Worm (Caenorhabditis elegans) whole organism, young adult: ENCODE measurements around the gene C56A3.6.

ENCODE experiments used
- B0035.1 ChIP-seq: sonication (generic microtip); optimal IDR thresholded peaks from 2 replicates; lab custom pipeline; 2016; ENCODE audit warnings: missing genetic modification characterization, mild to moderate bottlenecking, missing compliant biosample characterization, missing genotype, missing genetic modification reagents
- C06A6.2 ChIP-seq: fragments of 200-800 bp; sonication (Bioruptor generic); conservative IDR thresholded peaks from 2 replicates; pipeline ENCODE4 v1.3.6; 2022; ENCODE audit warnings: missing genetic modification characterization, missing compliant biosample characterization
- F10E7.11 ChIP-seq: sonication (generic microtip); optimal IDR thresholded peaks from 2 replicates; lab custom pipeline; 2017; ENCODE audit warnings: mild to moderate bottlenecking, missing genetic modification characterization, moderate library complexity, missing compliant biosample characterization
- F23B12.7 ChIP-seq: sonication (generic microtip); optimal IDR thresholded peaks from 2 replicates; lab custom pipeline; 2017; ENCODE audit warnings: missing genetic modification characterization, mild to moderate bottlenecking, missing compliant biosample characterization, antibody characterized with exemption, moderate library complexity; ENCODE audit not compliant: insufficient read depth
- F33H1.4 ChIP-seq: fragments of 200-800 bp; sonication (Bioruptor generic); IDR thresholded peaks from 2 replicates; pipeline ENCODE4 v1.3.6; 2022; ENCODE audit warnings: missing genetic modification reagents, missing genetic modification characterization, missing compliant biosample characterization
- F52B5.7 ChIP-seq: sonication (generic microtip); optimal IDR thresholded peaks from 2 replicates; lab custom pipeline; 2016; ENCODE audit warnings: mild to moderate bottlenecking, missing genetic modification characterization, missing compliant biosample characterization
- F55B11.4 ChIP-seq: sonication (generic microtip); optimal IDR thresholded peaks from 2 replicates; lab custom pipeline; 2016; ENCODE audit warnings: missing compliant biosample characterization, missing genetic modification characterization, borderline replicate concordance; ENCODE audit not compliant: insufficient read depth
- K11D2.4 ChIP-seq: fragments of 200-800 bp; sonication (Bioruptor generic); IDR thresholded peaks from 2 replicates; pipeline ENCODE4 v1.3.6; 2022; ENCODE audit warnings: missing genetic modification reagents, missing genetic modification characterization, missing compliant biosample characterization
- T26A5.8 ChIP-seq: sonication (generic microtip); optimal IDR thresholded peaks from 2 replicates; lab custom pipeline; 2016; ENCODE audit warnings: missing genetic modification characterization, missing compliant biosample characterization
- Y53F4B.3 ChIP-seq: fragments of 200-800 bp; sonication (Bioruptor generic); IDR thresholded peaks from 2 replicates; pipeline ENCODE4 v1.3.6; 2022; ENCODE audit warnings: missing genetic modification reagents, missing genetic modification characterization, missing compliant biosample characterization
- Y53G8AR.9 ChIP-seq: fragments of 200-800 bp; sonication (Bioruptor generic); conservative IDR thresholded peaks from 2 replicates; pipeline ENCODE4 v1.3.6; 2022; ENCODE audit warnings: missing genetic modification reagents, missing genetic modification characterization, missing compliant biosample characterization
- aptf-3 ChIP-seq: fragments of 200-800 bp; sonication (Bioruptor generic); IDR thresholded peaks from 2 replicates; pipeline ENCODE4 v1.3.6; 2022; ENCODE audit warnings: missing genetic modification characterization, missing compliant biosample characterization
- attf-3 ChIP-seq: fragments of 200-800 bp; sonication (Bioruptor generic); conservative IDR thresholded peaks from 2 replicates; pipeline ENCODE4 v1.3.6; 2022; ENCODE audit warnings: missing genetic modification reagents, missing genetic modification characterization, missing compliant biosample characterization
- bed-1 ChIP-seq: fragments of 200-800 bp; sonication (Bioruptor generic); IDR thresholded peaks from 2 replicates; pipeline ENCODE4 v1.3.6; 2022; ENCODE audit warnings: missing genetic modification reagents, missing genetic modification characterization, missing compliant biosample characterization
- bed-2 ChIP-seq: fragments of 200-800 bp; sonication (Bioruptor generic); IDR thresholded peaks from 2 replicates; pipeline ENCODE4 v1.3.6; 2022; ENCODE audit warnings: missing genetic modification reagents, missing genetic modification characterization, missing compliant biosample characterization
- cebp-1 ChIP-seq, 2 experiments: fragments of 200-800 bp in 1 of 2; sonication (Bioruptor generic) in 1 of 2; sonication (generic microtip) in 1 of 2; IDR thresholded peaks in 1 of 2; optimal IDR thresholded peaks in 1 of 2; 2 replicates each; pipeline versions ENCODE4 v1.3.6 to Lab custom; 2017 to 2022; ENCODE audit warnings: missing compliant biosample characterization in 2 of 2, missing genetic modification characterization in 2 of 2, mild to moderate bottlenecking in 1 of 2, missing genetic modification reagents in 1 of 2, moderate library complexity in 1 of 2
- ceh-27 ChIP-seq: fragments of 200-800 bp; sonication (Bioruptor generic); optimal IDR thresholded peaks from 2 replicates; lab custom pipeline; 2018; ENCODE audit warnings: mild to moderate bottlenecking, missing genetic modification characterization, moderate library complexity, missing compliant biosample characterization
- ceh-40 ChIP-seq: fragments of 200-800 bp; sonication (Bioruptor generic); IDR thresholded peaks from 2 replicates; pipeline ENCODE4 v1.3.6; 2022; ENCODE audit warnings: missing genetic modification characterization, missing compliant biosample characterization
- ceh-79 ChIP-seq: sonication (generic microtip); optimal IDR thresholded peaks from 2 replicates; lab custom pipeline; 2017; ENCODE audit warnings: mild to moderate bottlenecking, missing genetic modification characterization, missing compliant biosample characterization
- dox-1 ChIP-seq: fragments of 200-800 bp; sonication (Bioruptor generic); IDR thresholded peaks from 2 replicates; pipeline ENCODE4 v1.3.6; 2022; ENCODE audit warnings: missing genetic modification reagents, missing genetic modification characterization, missing compliant biosample characterization
- dpff-1 ChIP-seq: sonication (generic microtip); optimal IDR thresholded peaks from 2 replicates; lab custom pipeline; 2017; ENCODE audit warnings: mild to moderate bottlenecking, missing genetic modification characterization, missing compliant biosample characterization
- egl-44 ChIP-seq: fragments of 200-800 bp; sonication (Bioruptor generic); IDR thresholded peaks from 2 replicates; pipeline ENCODE4 v1.3.6; 2022; ENCODE audit warnings: missing genetic modification reagents, missing genetic modification characterization, missing compliant biosample characterization
- ekl-4 ChIP-seq: fragments of 200-800 bp; sonication (Bioruptor generic); IDR thresholded peaks from 2 replicates; pipeline ENCODE4 v1.3.6; 2022; ENCODE audit warnings: missing genetic modification reagents, missing genetic modification characterization, missing compliant biosample characterization
- hmg-1.2 ChIP-seq: fragments of 200-800 bp; sonication (Bioruptor generic); IDR thresholded peaks from 2 replicates; pipeline ENCODE4 v1.3.6; 2022; ENCODE audit warnings: missing genetic modification reagents, missing genetic modification characterization, missing compliant biosample characterization
- hrde-1 ChIP-seq: sonication (generic microtip); optimal IDR thresholded peaks from 2 replicates; lab custom pipeline; 2016; ENCODE audit warnings: missing genetic modification characterization, mild to moderate bottlenecking, missing compliant biosample characterization, moderate library complexity, missing genotype, missing genetic modification reagents, borderline replicate concordance
- let-607 ChIP-seq, 2 experiments: fragments of 200-800 bp in 1 of 2; sonication (Bioruptor generic) in 1 of 2; sonication (generic microtip) in 1 of 2; optimal IDR thresholded peaks; 2 replicates each; lab custom pipeline; 2016 to 2018; ENCODE audit warnings: mild to moderate bottlenecking in 2 of 2, missing compliant biosample characterization in 2 of 2, missing genetic modification characterization in 2 of 2, moderate library complexity in 2 of 2, missing genotype in 1 of 2
- lin-40 ChIP-seq: sonication (generic microtip); optimal IDR thresholded peaks from 2 replicates; lab custom pipeline; 2016; ENCODE audit warnings: missing genetic modification characterization, mild to moderate bottlenecking, missing compliant biosample characterization, missing genotype, missing genetic modification reagents
- madf-10 ChIP-seq: sonication (generic microtip); optimal IDR thresholded peaks from 2 replicates; lab custom pipeline; 2016; ENCODE audit warnings: mild to moderate bottlenecking, missing genetic modification characterization, missing compliant biosample characterization
- madf-3 ChIP-seq: fragments of 200-800 bp; sonication (Bioruptor generic); IDR thresholded peaks from 2 replicates; pipeline ENCODE4 v1.3.6; 2022; ENCODE audit warnings: missing genetic modification reagents, missing genetic modification characterization, missing compliant biosample characterization
- madf-8 ChIP-seq: fragments of 200-800 bp; sonication (Bioruptor generic); conservative IDR thresholded peaks from 2 replicates; pipeline ENCODE4 v1.3.6; 2022; ENCODE audit warnings: missing genetic modification reagents, missing genetic modification characterization, missing compliant biosample characterization
- mcd-1 ChIP-seq: fragments of 200-800 bp; sonication (Bioruptor generic); IDR thresholded peaks from 2 replicates; pipeline ENCODE4 v1.3.6; 2022; ENCODE audit warnings: missing genetic modification reagents, missing genetic modification characterization, missing compliant biosample characterization
- mel-28 ChIP-seq: sonication (generic microtip); optimal IDR thresholded peaks from 2 replicates; lab custom pipeline; 2016; ENCODE audit warnings: borderline replicate concordance, mild to moderate bottlenecking, missing genetic modification characterization, missing compliant biosample characterization
- nhr-179 ChIP-seq: sonication (generic microtip); optimal IDR thresholded peaks from 2 replicates; lab custom pipeline; 2016; ENCODE audit warnings: mild to moderate bottlenecking, missing genetic modification characterization, missing compliant biosample characterization
- nhr-27 ChIP-seq: fragments of 200-800 bp; sonication (Bioruptor generic); optimal IDR thresholded peaks from 2 replicates; lab custom pipeline; 2018; ENCODE audit warnings: mild to moderate bottlenecking, missing genetic modification characterization, moderate library complexity, missing compliant biosample characterization
- nhr-80 ChIP-seq: sonication (generic microtip); optimal IDR thresholded peaks from 2 replicates; lab custom pipeline; 2016; ENCODE audit warnings: missing genetic modification characterization, missing compliant biosample characterization
- nhr-90 ChIP-seq: sonication (generic microtip); optimal IDR thresholded peaks from 2 replicates; lab custom pipeline; 2016; ENCODE audit warnings: missing genotype, mild to moderate bottlenecking, missing genetic modification characterization, missing compliant biosample characterization
- pbrm-1 ChIP-seq: fragments of 200-800 bp; sonication (Bioruptor generic); IDR thresholded peaks from 2 replicates; pipeline ENCODE4 v1.3.6; 2022; ENCODE audit warnings: missing genetic modification reagents, missing genetic modification characterization, missing compliant biosample characterization
- sdz-38 ChIP-seq: sonication (generic microtip); optimal IDR thresholded peaks from 2 replicates; lab custom pipeline; 2016; ENCODE audit warnings: missing genotype, missing genetic modification characterization, missing compliant biosample characterization
- sea-2 ChIP-seq: fragments of 200-800 bp; sonication (Bioruptor generic); IDR thresholded peaks from 2 replicates; pipeline ENCODE4 v1.3.6; 2022; ENCODE audit warnings: missing genetic modification characterization, missing compliant biosample characterization
- snpc-1.3 ChIP-seq: sonication (generic microtip); optimal IDR thresholded peaks from 2 replicates; lab custom pipeline; 2017; ENCODE audit warnings: missing genetic modification characterization, mild to moderate bottlenecking, missing compliant biosample characterization, antibody characterized with exemption, moderate library complexity, missing genotype, missing genetic modification reagents; ENCODE audit not compliant: insufficient read depth
- snpc-4 ChIP-seq, 5 experiments: fragments of 150-350 bp in 1 of 5; sonication (generic microtip) in 4 of 5; optimal IDR thresholded peaks; 2 replicates each; lab custom pipeline; 2014 to 2018; ENCODE audit warnings: missing genetic modification characterization in 5 of 5, missing biosample characterization in 3 of 5, antibody characterized with exemption in 2 of 5, mild to moderate bottlenecking in 2 of 5, missing compliant biosample characterization in 2 of 5, missing genotype in 2 of 5, moderate library complexity in 2 of 5, missing genetic modification reagents in 1 of 5
- sptf-2 ChIP-seq: fragments of 200-800 bp; sonication (Bioruptor generic); optimal IDR thresholded peaks from 2 replicates; lab custom pipeline; 2018; ENCODE audit warnings: mild to moderate bottlenecking, missing genetic modification characterization, missing compliant biosample characterization
- unc-62 ChIP-seq: fragments of 150-350 bp; optimal IDR thresholded peaks from 2 replicates; lab custom pipeline; 2014; ENCODE audit warnings: missing biosample characterization, missing genetic modification reagents, missing genetic modification characterization
- xnd-1 ChIP-seq: sonication (generic microtip); optimal IDR thresholded peaks from 2 replicates; lab custom pipeline; 2016; ENCODE audit warnings: missing genotype, missing genetic modification reagents, missing genetic modification characterization, missing compliant biosample characterization
- ztf-25 ChIP-seq: fragments of 200-800 bp; sonication (Bioruptor generic); IDR thresholded peaks from 2 replicates; pipeline ENCODE4 v1.3.6; 2022; ENCODE audit warnings: missing genetic modification reagents, missing genetic modification characterization, missing compliant biosample characterization
- ztf-28 ChIP-seq: fragments of 200-800 bp; sonication (Bioruptor generic); IDR thresholded peaks from 2 replicates; pipeline ENCODE4 v1.3.6; 2022; ENCODE audit warnings: missing genetic modification reagents, missing genetic modification characterization, missing compliant biosample characterization
- ztf-3 ChIP-seq: fragments of 200-800 bp; sonication (Bioruptor generic); optimal IDR thresholded peaks from 2 replicates; lab custom pipeline; 2018; ENCODE audit warnings: mild to moderate bottlenecking, missing genetic modification characterization, missing compliant biosample characterization

C56A3.6 gene

DNA sequence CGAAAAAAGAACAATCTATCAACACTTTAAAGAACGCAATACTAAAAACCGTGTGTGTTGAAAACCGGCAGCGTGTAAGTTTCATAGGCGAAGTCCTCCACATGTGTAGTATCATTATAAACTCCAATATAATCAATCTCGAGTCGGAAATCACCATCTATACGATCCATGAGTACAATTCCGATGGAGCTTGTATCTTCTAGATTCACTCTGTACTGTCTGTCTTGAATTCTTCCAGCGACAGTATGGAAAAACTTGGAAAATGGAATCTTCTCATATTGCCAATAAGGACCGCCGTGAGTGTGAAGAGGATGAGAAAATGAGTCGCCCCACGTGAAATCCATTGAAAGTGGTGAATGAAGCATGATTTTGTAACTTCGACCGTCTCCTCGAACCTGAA, 10.8 kb upstream of the C56A3.6 start (continued):
- TF ChIP-seq nhr-90 (peak; percentile 10), hmg-1.2 (GFP tag; lab: Robert Waterston, UW) (peak; percentile 26; the same call in 1 of the 2 replicates), B0035.1 (tag; lab: Kevin White, UChicago) (peak; percentile 6), sea-2 (GFP tag; lab: Robert Waterston, UW) (no peak), pbrm-1 (GFP tag; lab: Robert Waterston, UW) (no peak), let-607 (tag; optimal IDR thresholded peaks at IDR 0.05; lab: Kevin White, UChicago) (peak in 1 of 2 experiments; percentile 70), madf-3 (GFP tag; lab: Robert Waterston, UW) (peak; percentile 74; the same call in 1 of the 2 replicates), ztf-3 (GFP tag; lab: Kevin White, UChicago) (peak; percentile 71), madf-10 (tag; lab: Kevin White, UChicago) (peak; percentile 15), aptf-3 (no peak), ceh-27 (no peak), bed-2 (GFP tag; lab: Robert Waterston, UW) (no peak), attf-3 (GFP tag; lab: Robert Waterston, UW) (no peak), dpff-1 (tag; lab: Kevin White, UChicago) (peak; percentile 67), madf-8 (GFP tag; lab: Robert Waterston, UW) (no peak), F10E7.11 (tag; lab: Kevin White, UChicago) (peak; percentile 59), mel-28 (tag; lab: Kevin White, UChicago) (no peak), sdz-38 (tag; lab: Kevin White, UChicago) (no peak), F52B5.7 (tag; lab: Kevin White, UChicago) (peak; percentile 76), ekl-4 (GFP tag; lab: Robert Waterston, UW) (peak; percentile 75), snpc-4 (GFP tag; optimal IDR thresholded peaks at IDR 0.05; lab: Kevin White, UChicago) (no peak), snpc-4 (tag; optimal IDR thresholded peaks at IDR 0.05; lab: Kevin White, UChicago) (peak in 2 of 4 experiments; percentile 35 to 48), ztf-28 (no peak), nhr-27 (tag; lab: Kevin White, UChicago) (no peak), nhr-80 (no peak), Y53F4B.3 (GFP tag; lab: Robert Waterston, UW) (no peak), bed-1 (GFP tag; lab: Robert Waterston, UW) (no peak), ztf-25 (GFP tag; lab: Robert Waterston, UW) (no peak), lin-40 (tag; lab: Kevin White, UChicago) (peak; percentile 59), nhr-179 (no peak), snpc-1.3 (no peak), Y53G8AR.9 (GFP tag; lab: Robert Waterston, UW) (peak; percentile 90), F55B11.4 (no peak), egl-44 (GFP tag; lab: Robert Waterston, UW) (peak; percentile 9; the same call in 1 of the 2 replicates), F23B12.7 (tag; lab: Kevin White, UChicago) (no peak), unc-62 (GFP tag; lab: Kevin White, UChicago) (no peak), ceh-40 (GFP tag; lab: Robert Waterston, UW) (no peak), K11D2.4 (GFP tag; lab: Robert Waterston, UW) (peak; percentile 50; the same call in 1 of the 2 replicates), sptf-2 (no peak), C06A6.2 (peak; percentile 53), dox-1 (no peak), cebp-1 (GFP tag; IDR thresholded peaks at IDR 0.05; lab: Robert Waterston, UW) (no peak), cebp-1 (tag; optimal IDR thresholded peaks at IDR 0.05; lab: Kevin White, UChicago) (peak; percentile 47), mcd-1 (peak; percentile 72), F33H1.4 (GFP tag; lab: Robert Waterston, UW) (no peak), T26A5.8 (peak; percentile 70), ceh-79 (tag; lab: Kevin White, UChicago) (no peak), hrde-1 (tag; lab: Kevin White, UChicago) (peak; percentile 0), xnd-1 (tag; lab: Kevin White, UChicago) (no peak)
